Fruit fly (Drosophila melanogaster) whole organism, embryonic: ENCODE results near the gene CG7362.
A peak's percentile ranks its signal among the peaks of the same experiment; 100 is the strongest.

Experiments used
- CG1024 ChIP-seq: fragments of 200-800 bp; sonication (Bioruptor generic); IDR thresholded peaks from 2 replicates; pipeline ENCODE4 v1.3.6; 2022; ENCODE audit warnings: missing biosample characterization, missing genetic modification characterization
- CG10543 ChIP-seq: fragments of 200-800 bp; sonication (Bioruptor generic); optimal IDR thresholded peaks from 3 replicates; lab custom pipeline; 2017; ENCODE audit warnings: missing biosample characterization, mild to moderate bottlenecking, missing genetic modification characterization, moderate library complexity
- CG10565 ChIP-seq: fragments of 200-800 bp; sonication (Bioruptor generic); optimal IDR thresholded peaks from 3 replicates; lab custom pipeline; 2016; ENCODE audit warnings: missing biosample characterization, mild to moderate bottlenecking, missing genetic modification characterization
- CG11085 ChIP-seq: fragments of 200-800 bp; sonication (Bioruptor generic); IDR thresholded peaks from 2 replicates; pipeline ENCODE4 v1.3.6; 2022; ENCODE audit warnings: missing biosample characterization, missing genetic modification characterization
- CG11247 ChIP-seq: fragments of 200-800 bp; sonication (Bioruptor generic); IDR thresholded peaks from 2 replicates; pipeline ENCODE4 v1.3.6; 2022; ENCODE audit warnings: missing biosample characterization, missing genetic modification characterization
- CG12236 ChIP-seq: fragments of 200-800 bp; sonication (Bioruptor generic); optimal IDR thresholded peaks from 2 replicates; lab custom pipeline; 2016; ENCODE audit warnings: missing biosample characterization, missing genetic modification characterization
- CG12659 ChIP-seq: fragments of 200-800 bp; sonication (Bioruptor generic); optimal IDR thresholded peaks from 3 replicates; lab custom pipeline; 2017; ENCODE audit warnings: mild to moderate bottlenecking, missing biosample characterization, missing genetic modification reagents, missing genetic modification characterization
- CG13287 ChIP-seq: fragments of 200-800 bp; sonication (Bioruptor generic); IDR thresholded peaks from 2 replicates; pipeline ENCODE4 v1.3.6; 2022; ENCODE audit warnings: missing biosample characterization, missing genetic modification characterization; ENCODE audit not compliant: partially characterized antibody
- CG13624 ChIP-seq: fragments of 200-800 bp; sonication (Bioruptor generic); optimal IDR thresholded peaks from 2 replicates; lab custom pipeline; 2016; ENCODE audit warnings: missing biosample characterization, missing genetic modification characterization
- CG15696 ChIP-seq: fragments of 200-800 bp; sonication (Bioruptor generic); optimal IDR thresholded peaks from 2 replicates; lab custom pipeline; 2019; ENCODE audit warnings: missing biosample characterization, mild to moderate bottlenecking, missing genetic modification characterization, moderate library complexity
- CG16813 ChIP-seq: fragments of 200-800 bp; sonication (Bioruptor generic); IDR thresholded peaks from 3 replicates; pipeline ENCODE4 v1.3.6; 2022; ENCODE audit warnings: missing biosample characterization, missing genetic modification characterization; ENCODE audit not compliant: partially characterized antibody
- CG17802 ChIP-seq: fragments of 200-800 bp; sonication (Bioruptor generic); optimal IDR thresholded peaks from 2 replicates; lab custom pipeline; 2018; ENCODE audit warnings: missing biosample characterization, mild to moderate bottlenecking, missing genetic modification characterization, moderate library complexity
- CG2199 ChIP-seq: fragments of 200-800 bp; sonication (Bioruptor generic); IDR thresholded peaks from 3 replicates; pipeline ENCODE4 v1.3.6; 2022; ENCODE audit warnings: missing biosample characterization, missing genetic modification characterization
- CG31388 ChIP-seq: fragments of 200-800 bp; sonication (Bioruptor generic); optimal IDR thresholded peaks from 2 replicates; lab custom pipeline; 2016; ENCODE audit warnings: missing biosample characterization, missing genetic modification characterization
- CG31441 ChIP-seq: fragments of 200-800 bp; sonication (Bioruptor generic); IDR thresholded peaks from 2 replicates; pipeline ENCODE4 v1.3.6; 2022; ENCODE audit warnings: missing biosample characterization, missing genetic modification characterization
- CG32772 ChIP-seq: fragments of 200-800 bp; sonication (Bioruptor generic); IDR thresholded peaks from 2 replicates; pipeline ENCODE4 v1.3.6; 2022; ENCODE audit warnings: missing biosample characterization, missing genetic modification characterization
- CG6689 ChIP-seq: fragments of 200-800 bp; sonication (Bioruptor generic); IDR thresholded peaks from 2 replicates; pipeline ENCODE4 v1.3.6; 2022; ENCODE audit warnings: missing biosample characterization, missing genetic modification characterization
- CG7357 ChIP-seq: fragments of 200-800 bp; sonication (Bioruptor generic); IDR thresholded peaks from 3 replicates; pipeline ENCODE4 v1.3.6; 2022; ENCODE audit warnings: missing biosample characterization, missing genetic modification characterization
- CG8478 ChIP-seq: fragments of >200 bp; optimal IDR thresholded peaks from 2 replicates; lab custom pipeline; 2018
- CHES-1-like ChIP-seq: fragments of 200-800 bp; sonication (Bioruptor generic); optimal IDR thresholded peaks from 2 replicates; lab custom pipeline; 2016; ENCODE audit warnings: missing biosample characterization, missing genetic modification characterization
- D ChIP-seq, 2 experiments: fragments of 200-800 bp in 1 of 2; fragments of >200 bp in 1 of 2; sonication (Bioruptor generic) in 1 of 2; optimal IDR thresholded peaks; 2 replicates in 1 of 2; 3 replicates in 1 of 2; lab custom pipeline; 2017; ENCODE audit warnings: mild to moderate bottlenecking in 1 of 2, missing biosample characterization in 1 of 2, missing genetic modification characterization in 1 of 2, missing genetic modification reagents in 1 of 2
- Elba2 ChIP-seq: fragments of 200-800 bp; sonication (Bioruptor generic); optimal IDR thresholded peaks from 3 replicates; lab custom pipeline; 2016; ENCODE audit warnings: missing biosample characterization, missing genetic modification characterization
- Meics ChIP-seq: fragments of 200-800 bp; sonication (Bioruptor generic); optimal IDR thresholded peaks from 2 replicates; lab custom pipeline; 2017; ENCODE audit warnings: missing biosample characterization, mild to moderate bottlenecking, missing genetic modification characterization
- NK7.1 ChIP-seq: fragments of 200-800 bp; sonication (Bioruptor generic); optimal IDR thresholded peaks from 3 replicates; lab custom pipeline; 2016; ENCODE audit warnings: missing biosample characterization, missing genetic modification characterization
- Nf-YB ChIP-seq: fragments of 200-800 bp; sonication (Bioruptor generic); optimal IDR thresholded peaks from 3 replicates; lab custom pipeline; 2019; ENCODE audit warnings: missing biosample characterization, mild to moderate bottlenecking, missing genetic modification characterization, moderate library complexity
- Ravus ChIP-seq: fragments of 200-800 bp; sonication (Bioruptor generic); IDR thresholded peaks from 2 replicates; pipeline ENCODE4 v1.3.6; 2022; ENCODE audit warnings: missing biosample characterization, missing genetic modification characterization
- Trl ChIP-seq, 3 experiments: fragments of >200 bp in 2 of 3; fragments of 200-800 bp in 1 of 3; sonication (Bioruptor generic) in 1 of 3; optimal IDR thresholded peaks; 2 replicates in 1 of 3; 3 replicates in 2 of 3; lab custom pipeline; 2016 to 2017; ENCODE audit warnings: missing biosample characterization in 1 of 3, missing genetic modification characterization in 1 of 3
- ac ChIP-seq: fragments of 200-800 bp; sonication (Bioruptor generic); optimal IDR thresholded peaks from 3 replicates; lab custom pipeline; 2017; ENCODE audit warnings: missing biosample characterization, mild to moderate bottlenecking, missing genetic modification characterization
- az2 ChIP-seq: fragments of 200-800 bp; sonication (Bioruptor generic); optimal IDR thresholded peaks from 3 replicates; lab custom pipeline; 2016; ENCODE audit warnings: missing biosample characterization, missing genetic modification characterization
- bbx ChIP-seq: fragments of 200-800 bp; sonication (Bioruptor generic); IDR thresholded peaks from 2 replicates; pipeline ENCODE4 v1.3.6; 2022; ENCODE audit warnings: missing biosample characterization, missing genetic modification characterization; ENCODE audit not compliant: partially characterized antibody
- bsh ChIP-seq, 2 experiments: fragments of 200-800 bp; sonication (Bioruptor generic); optimal IDR thresholded peaks; 2 replicates each; lab custom pipeline; 2017 to 2018; ENCODE audit warnings: mild to moderate bottlenecking in 2 of 2, missing biosample characterization in 2 of 2, missing genetic modification characterization in 2 of 2, moderate library complexity in 1 of 2
- caup ChIP-seq: fragments of 200-800 bp; sonication (Bioruptor generic); optimal IDR thresholded peaks from 3 replicates; lab custom pipeline; 2017; ENCODE audit warnings: missing biosample characterization, mild to moderate bottlenecking, missing genetic modification characterization, moderate library complexity; ENCODE audit not compliant: severe bottlenecking
- cwo ChIP-seq: fragments of 200-800 bp; sonication (Bioruptor generic); optimal IDR thresholded peaks from 3 replicates; lab custom pipeline; 2017; ENCODE audit warnings: missing biosample characterization, missing genetic modification characterization, mild to moderate bottlenecking, moderate library complexity, missing genetic modification reagents
- dm ChIP-seq: fragments of 200-800 bp; sonication (Bioruptor generic); optimal IDR thresholded peaks from 3 replicates; lab custom pipeline; 2016; ENCODE audit warnings: missing biosample characterization, missing genetic modification characterization
- en ChIP-seq: fragments of 200-800 bp; sonication (Bioruptor generic); optimal IDR thresholded peaks from 2 replicates; lab custom pipeline; 2016; ENCODE audit warnings: missing biosample characterization, missing genetic modification characterization
- gsb-n ChIP-seq: fragments of 200-800 bp; sonication (Bioruptor generic); optimal IDR thresholded peaks from 3 replicates; lab custom pipeline; 2018; ENCODE audit warnings: missing biosample characterization, mild to moderate bottlenecking, missing genetic modification characterization
- ind ChIP-seq: fragments of 200-800 bp; sonication (Bioruptor generic); optimal IDR thresholded peaks from 3 replicates; lab custom pipeline; 2016; ENCODE audit warnings: missing biosample characterization, missing genetic modification characterization
- klu ChIP-seq: fragments of 200-800 bp; sonication (Bioruptor generic); IDR thresholded peaks from 2 replicates; pipeline ENCODE4 v1.3.6; 2022; ENCODE audit warnings: missing biosample characterization, missing genetic modification characterization
- lov ChIP-seq, 2 experiments: fragments of 200-800 bp in 1 of 2; fragments of >200 bp in 1 of 2; sonication (Bioruptor generic) in 1 of 2; IDR thresholded peaks in 1 of 2; optimal IDR thresholded peaks in 1 of 2; 2 replicates in 1 of 2; 3 replicates in 1 of 2; pipeline versions ENCODE4 v1.3.6 to Lab custom; 2017 to 2022; ENCODE audit warnings: missing biosample characterization in 1 of 2, missing genetic modification characterization in 1 of 2
- mld ChIP-seq: fragments of 200-800 bp; sonication (Bioruptor generic); IDR thresholded peaks from 3 replicates; pipeline ENCODE4 v1.3.6; 2022; ENCODE audit warnings: missing biosample characterization, missing genetic modification characterization; ENCODE audit not compliant: partially characterized antibody
- org-1 ChIP-seq: fragments of 200-800 bp; sonication (Bioruptor generic); optimal IDR thresholded peaks from 2 replicates; lab custom pipeline; 2017; ENCODE audit warnings: missing biosample characterization, missing genetic modification characterization
- pnt ChIP-seq: fragments of 200-800 bp; sonication (Bioruptor generic); optimal IDR thresholded peaks from 3 replicates; lab custom pipeline; 2016; ENCODE audit warnings: missing biosample characterization, missing genetic modification characterization
- ranshi ChIP-seq: fragments of 200-800 bp; sonication (Bioruptor generic); IDR thresholded peaks from 2 replicates; pipeline ENCODE4 v1.3.6; 2022; ENCODE audit warnings: missing biosample characterization, missing genetic modification characterization
- rib ChIP-seq: fragments of 200-800 bp; sonication (Bioruptor generic); IDR thresholded peaks from 2 replicates; pipeline ENCODE4 v1.3.6; 2022; ENCODE audit warnings: missing biosample characterization, missing genetic modification characterization
- seq ChIP-seq: fragments of 200-800 bp; sonication (Bioruptor generic); IDR thresholded peaks from 2 replicates; pipeline ENCODE4 v1.3.6; 2022; ENCODE audit warnings: missing biosample characterization, missing genetic modification characterization
- sr ChIP-seq: fragments of 200-800 bp; sonication (Bioruptor generic); IDR thresholded peaks from 3 replicates; pipeline ENCODE4 v1.3.6; 2022; ENCODE audit warnings: missing biosample characterization, missing genetic modification characterization
- unc-4 ChIP-seq: fragments of 200-800 bp; sonication (Bioruptor generic); IDR thresholded peaks from 2 replicates; pipeline ENCODE4 v1.3.6; 2022; ENCODE audit warnings: missing biosample characterization, missing genetic modification characterization; ENCODE audit not compliant: partially characterized antibody
- vvl ChIP-seq: fragments of 200-800 bp; sonication (Bioruptor generic); IDR thresholded peaks from 2 replicates; pipeline ENCODE4 v1.3.6; 2022; ENCODE audit warnings: missing biosample characterization, missing genetic modification characterization
- zfh2 ChIP-seq: fragments of 200-800 bp; sonication (Bioruptor generic); optimal IDR thresholded peaks from 2 replicates; lab custom pipeline; 2016; ENCODE audit warnings: missing biosample characterization, missing genetic modification characterization

The CG7362 gene

DNA sequence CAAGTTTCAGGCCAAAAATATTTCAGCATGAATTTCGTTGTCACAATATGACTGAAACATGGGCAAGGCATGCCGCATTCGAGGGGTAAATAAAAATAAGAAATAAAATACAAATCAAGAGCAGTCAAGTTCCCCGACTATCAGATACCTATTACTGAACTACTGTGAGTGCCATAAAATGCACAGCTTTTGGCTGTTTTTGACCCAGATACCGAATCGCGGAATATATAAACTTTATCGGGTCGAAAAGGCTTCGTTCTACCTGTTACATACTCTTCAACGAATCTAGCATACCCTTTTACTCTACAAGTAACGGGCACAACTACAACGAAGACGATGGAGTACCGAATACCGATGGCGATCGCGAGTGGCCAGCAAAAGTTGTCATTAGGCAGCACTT is 47.4 kb downstream of the CG7362 start (continued):
- TF ChIP-seq CG10543 (no peak), sr (peak; percentile 39; the same call in 1 of the 3 replicates), az2 (peak; percentile 30), bbx (GFP tag; lab: Robert Waterston, UW) (peak; percentile 40; the same call in 1 of the 2 replicates), rib (GFP tag; lab: Robert Waterston, UW) (peak; percentile 66; the same call in 1 of the 2 replicates), pnt (GFP tag; lab: Kevin White, UChicago) (peak; percentile 23), CG13624 (GFP tag; lab: Kevin White, UChicago) (peak; percentile 53), caup (peak; percentile 45), en (GFP tag; lab: Kevin White, UChicago) (peak; percentile 33), CG10565 (GFP tag; lab: Kevin White, UChicago) (no peak), CG16813 (GFP tag; lab: Robert Waterston, UW) (peak; percentile 68), CG15696 (tag; lab: Kevin White, UChicago) (no peak), Nf-YB (GFP tag; lab: Kevin White, UChicago) (no peak), Trl (optimal IDR thresholded peaks at IDR 0.05; lab: Kevin White, UChicago) (no peak), Trl (GFP tag; optimal IDR thresholded peaks at IDR 0.05; lab: Kevin White, UChicago) (peak; percentile 47), CG7357 (GFP tag; lab: Robert Waterston, UW) (peak; percentile 64; the same call in 2 of the 3 replicates), ranshi (GFP tag; lab: Robert Waterston, UW) (peak; percentile 51), lov (optimal IDR thresholded peaks at IDR 0.05; lab: Kevin White, UChicago) (no peak), lov (GFP tag; IDR thresholded peaks at IDR 0.05; lab: Robert Waterston, UW) (no peak), Ravus (peak; percentile 24; the same call in 1 of the 2 replicates), dm (GFP tag; lab: Kevin White, UChicago) (no peak), klu (GFP tag; lab: Robert Waterston, UW) (peak; percentile 74), Elba2 (GFP tag; lab: Kevin White, UChicago) (no peak), Meics (GFP tag; lab: Kevin White, UChicago) (peak; percentile 54), ac (GFP tag; lab: Kevin White, UChicago) (no peak), CG6689 (GFP tag; lab: Robert Waterston, UW) (peak; percentile 70), mld (GFP tag; lab: Robert Waterston, UW) (0 out of 3 replicates have a peak, but pooled peaks have one; percentile 32), D (optimal IDR thresholded peaks at IDR 0.05; lab: Kevin White, UChicago) (no peak), D (GFP tag; optimal IDR thresholded peaks at IDR 0.05; lab: Kevin White, UChicago) (no peak), CG11247 (peak; percentile 73), CG12236 (GFP tag; lab: Kevin White, UChicago) (peak; percentile 10), NK7.1 (GFP tag; lab: Kevin White, UChicago) (peak; percentile 46), seq (GFP tag; lab: Robert Waterston, UW) (peak; percentile 63), CHES-1-like (GFP tag; lab: Kevin White, UChicago) (peak; percentile 28), CG32772 (GFP tag; lab: Robert Waterston, UW) (no peak), bsh (GFP tag; optimal IDR thresholded peaks at IDR 0.05; lab: Kevin White, UChicago) (peak in 1 of 2 experiments; percentile 34), CG8478 (lab: Kevin White, UChicago) (no peak), gsb-n (tag; lab: Kevin White, UChicago) (no peak), unc-4 (GFP tag; lab: Robert Waterston, UW) (peak; percentile 45; the same call in 1 of the 2 replicates), CG2199 (GFP tag; lab: Robert Waterston, UW) (no peak), CG13287 (GFP tag; lab: Robert Waterston, UW) (peak; percentile 29; the same call in 1 of the 2 replicates), org-1 (no peak), CG31441 (GFP tag; lab: Robert Waterston, UW) (peak; percentile 51; the same call in 1 of the 2 replicates), CG17802 (no peak), zfh2 (GFP tag; lab: Kevin White, UChicago) (peak; percentile 69), CG1024 (GFP tag; lab: Robert Waterston, UW) (no peak), CG12659 (GFP tag; lab: Kevin White, UChicago) (peak; percentile 38), cwo (GFP tag; lab: Kevin White, UChicago) (peak; percentile 31), CG31388 (no peak), vvl (GFP tag; lab: Robert Waterston, UW) (peak; percentile 62; the same call in 1 of the 2 replicates), ind (peak; percentile 71), CG11085 (peak; percentile 39; the same call in 1 of the 2 replicates)
